Worm (Caenorhabditis elegans) whole organism, L4 larva: ENCODE measurements around the gene T19C3.5.
A peak's percentile ranks its signal among the peaks of the same experiment; 100 is the strongest.

Experiments used
- T20F7.1 ChIP-seq: fragments of 200-800 bp; sonication (Bioruptor generic); optimal IDR thresholded peaks from 2 replicates; lab custom pipeline; 2018; ENCODE audit warnings: mild to moderate bottlenecking, missing genetic modification characterization, missing compliant biosample characterization
- Y105C5A.15 ChIP-seq: fragments of 200-800 bp; sonication (Bioruptor generic); IDR thresholded peaks from 2 replicates; pipeline ENCODE4 v1.3.6; 2022; ENCODE audit warnings: missing genetic modification characterization, missing compliant biosample characterization
- ceh-28 ChIP-seq: fragments of 150-350 bp; optimal IDR thresholded peaks from 2 replicates; lab custom pipeline; 2014; ENCODE audit warnings: missing biosample characterization, missing genetic modification reagents, missing genetic modification characterization
- ceh-82 ChIP-seq: sonication (generic microtip); optimal IDR thresholded peaks from 2 replicates; lab custom pipeline; 2017; ENCODE audit warnings: missing biosample characterization, missing genetic modification characterization
- dmd-6 ChIP-seq: fragments of 200-800 bp; sonication (Bioruptor generic); IDR thresholded peaks from 2 replicates; pipeline ENCODE4 v1.3.6; 2022; ENCODE audit warnings: missing genetic modification reagents, missing genetic modification characterization, missing compliant biosample characterization
- duxl-1 ChIP-seq: sonication (generic microtip); optimal IDR thresholded peaks from 2 replicates; lab custom pipeline; 2016; ENCODE audit warnings: mild to moderate bottlenecking, missing genetic modification characterization, moderate library complexity, missing compliant biosample characterization; ENCODE audit not compliant: poor library complexity
- fos-1 ChIP-seq: fragments of 150-350 bp; optimal IDR thresholded peaks from 2 replicates; lab custom pipeline; 2014; ENCODE audit warnings: missing biosample characterization, missing genetic modification characterization
- lin-13 ChIP-seq: fragments of 150-350 bp; optimal IDR thresholded peaks from 2 replicates; lab custom pipeline; 2014; ENCODE audit warnings: missing biosample characterization, missing genetic modification reagents, missing genetic modification characterization
- lin-39 ChIP-seq: fragments of 150-350 bp; optimal IDR thresholded peaks from 2 replicates; lab custom pipeline; 2014; ENCODE audit warnings: missing biosample characterization, missing genetic modification reagents, missing genetic modification characterization
- mdl-1 ChIP-seq, 2 experiments: fragments of 150-350 bp in 1 of 2; sonication (generic microtip) in 1 of 2; optimal IDR thresholded peaks; 2 replicates each; lab custom pipeline; 2014 to 2017; ENCODE audit warnings: missing biosample characterization in 2 of 2, missing genetic modification characterization in 2 of 2
- pqm-1 ChIP-seq: sonication (generic microtip); optimal IDR thresholded peaks from 2 replicates; lab custom pipeline; 2017; ENCODE audit warnings: missing biosample characterization, missing genetic modification characterization
- unc-39 ChIP-seq: sonication (generic microtip); optimal IDR thresholded peaks from 2 replicates; lab custom pipeline; 2017; ENCODE audit warnings: missing biosample characterization, missing genetic modification characterization
- unc-62 ChIP-seq, 3 experiments: fragments of 150-350 bp in 1 of 3; sonication (generic microtip); optimal IDR thresholded peaks in 2 of 3; peaks in 1 of 3; 1 replicate in 1 of 3; 2 replicates in 2 of 3; lab custom pipeline; 2014 to 2017; ENCODE audit warnings: missing biosample characterization in 3 of 3, missing genetic modification characterization in 3 of 3, missing genetic modification reagents in 3 of 3, missing genotype in 1 of 3

DNA sequence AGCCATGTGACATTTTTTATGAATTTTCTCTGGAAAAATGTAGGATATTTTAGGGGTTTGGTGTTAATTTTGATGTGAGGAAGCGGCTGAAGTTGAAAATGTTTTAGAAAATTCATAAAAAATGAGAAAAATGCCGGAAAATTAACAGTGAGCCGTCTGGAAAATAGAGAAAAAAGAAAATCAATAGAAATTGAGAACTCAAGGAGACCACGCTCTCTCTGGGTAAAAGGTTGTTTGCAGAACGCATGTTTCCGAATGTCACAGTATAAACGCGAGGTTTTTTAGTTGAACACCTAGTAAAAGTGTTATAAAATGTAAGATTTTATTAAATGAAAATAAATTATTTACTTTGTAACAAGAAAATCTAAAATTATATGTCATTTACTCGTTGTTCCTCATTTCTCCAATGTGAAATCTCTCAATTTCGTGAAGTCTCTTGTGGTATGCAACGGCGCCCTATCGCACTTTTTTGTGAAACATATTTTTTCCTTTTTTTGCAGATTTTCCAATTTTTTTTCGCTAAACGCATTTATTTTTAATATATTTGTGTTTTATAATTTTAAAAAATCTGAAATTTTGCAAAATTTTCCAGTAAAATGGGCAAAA is 12.6 kb upstream of the T19C3.5 start, which contains the start of the genes tag-266 and tag-267:
- TF ChIP-seq Y105C5A.15 (GFP tag; lab: Robert Waterston, UW) (no peak), unc-62 (GFP tag; optimal IDR thresholded peaks at IDR 0.05 in 1 of 2; lab: Kevin White, UChicago) (no peak), unc-62 (tag; optimal IDR thresholded peaks at IDR 0.05; lab: Kevin White, UChicago) (no peak), unc-39 (tag; lab: Kevin White, UChicago) (no peak), duxl-1 (no peak), lin-13 (GFP tag; lab: Kevin White, UChicago) (no peak), lin-39 (tag; lab: Kevin White, UChicago) (no peak), mdl-1 (tag; optimal IDR thresholded peaks at IDR 0.05; lab: Kevin White, UChicago) (peak in 1 of 2 experiments; percentile 27), T20F7.1 (GFP tag; lab: Kevin White, UChicago) (no peak), dmd-6 (GFP tag; lab: Robert Waterston, UW) (no peak; the same call in 1 of the 2 replicates), ceh-28 (tag; lab: Kevin White, UChicago) (no peak), fos-1 (tag; lab: Kevin White, UChicago) (no peak), pqm-1 (tag; lab: Kevin White, UChicago) (no peak), ceh-82 (tag; lab: Kevin White, UChicago) (no peak)
